Fruit fly (Drosophila melanogaster): ENCODE measurements around the gene CG13855.

DNA sequence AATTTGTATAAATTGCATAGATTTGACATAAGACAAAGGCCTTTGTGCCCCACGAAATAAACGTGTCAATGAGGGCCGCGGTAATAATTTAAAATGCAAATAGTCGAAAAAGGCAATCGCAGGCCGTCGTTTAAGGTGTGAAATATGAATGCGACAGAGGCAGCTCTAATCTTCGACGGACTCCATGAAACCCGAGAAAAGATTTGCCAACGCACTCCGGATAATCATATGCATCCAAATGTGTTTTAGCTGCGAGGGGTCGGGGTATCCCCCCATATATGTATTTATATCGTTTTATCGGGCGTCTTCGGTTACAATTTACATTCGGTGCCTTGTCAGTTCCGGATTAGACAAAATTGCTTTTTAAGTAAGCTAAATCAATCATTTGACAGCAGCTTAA, 32.6 kb downstream of the CG13855 start:
- TF ChIP-seq pan (optimal IDR thresholded peaks at IDR 0.05) (no peak), CG8478 (optimal IDR thresholded peaks at IDR 0.05) (no peak)

Measured in whole organism.